Worm (Caenorhabditis elegans) whole organism, late embryonic: ENCODE measurements around the gene cyp-13A6.

Experiments used
- C08G9.2 ChIP-seq: sonication (generic microtip); optimal IDR thresholded peaks from 2 replicates; lab custom pipeline; 2016; ENCODE audit warnings: mild to moderate bottlenecking, missing genetic modification characterization, moderate library complexity, missing compliant biosample characterization
- F13H6.1 ChIP-seq: sonication (generic microtip); optimal IDR thresholded peaks from 2 replicates; lab custom pipeline; 2016; ENCODE audit warnings: missing genetic modification characterization, missing compliant biosample characterization
- K02D7.2 ChIP-seq: sonication (generic microtip); optimal IDR thresholded peaks from 2 replicates; lab custom pipeline; 2017; ENCODE audit warnings: mild to moderate bottlenecking, missing genetic modification characterization, missing compliant biosample characterization
- T23F11.4 ChIP-seq: fragments of 200-800 bp; sonication (Bioruptor generic); optimal IDR thresholded peaks from 2 replicates; lab custom pipeline; 2018; ENCODE audit warnings: mild to moderate bottlenecking, missing genetic modification characterization, missing compliant biosample characterization
- Y22D7AL.16 ChIP-seq: sonication (generic microtip); optimal IDR thresholded peaks from 2 replicates; lab custom pipeline; 2016; ENCODE audit warnings: missing genetic modification characterization, missing compliant biosample characterization
- ahr-1 ChIP-seq: sonication (generic microtip); optimal IDR thresholded peaks from 2 replicates; lab custom pipeline; 2016; ENCODE audit warnings: missing genetic modification characterization, missing compliant biosample characterization
- ceh-14 ChIP-seq: sonication (generic microtip); optimal IDR thresholded peaks from 2 replicates; lab custom pipeline; 2016; ENCODE audit warnings: missing genotype, missing genetic modification characterization, missing compliant biosample characterization
- ceh-18 ChIP-seq: sonication (generic microtip); optimal IDR thresholded peaks from 2 replicates; lab custom pipeline; 2016; ENCODE audit warnings: missing genetic modification characterization, missing compliant biosample characterization
- ceh-19 ChIP-seq: fragments of 200-800 bp; sonication (Bioruptor generic); optimal IDR thresholded peaks from 2 replicates; lab custom pipeline; 2018; ENCODE audit warnings: mild to moderate bottlenecking, missing genetic modification characterization, missing compliant biosample characterization
- ceh-22 ChIP-seq: sonication (generic microtip); optimal IDR thresholded peaks from 2 replicates; lab custom pipeline; 2017; ENCODE audit warnings: missing biosample characterization, missing genetic modification characterization
- ceh-24 ChIP-seq: sonication (generic microtip); optimal IDR thresholded peaks from 2 replicates; lab custom pipeline; 2016; ENCODE audit warnings: mild to moderate bottlenecking, missing genetic modification characterization, missing compliant biosample characterization
- ceh-30 ChIP-seq: fragments of 150-350 bp; optimal IDR thresholded peaks from 2 replicates; lab custom pipeline; 2014; ENCODE audit warnings: missing biosample characterization, missing genetic modification characterization
- ceh-34 ChIP-seq: sonication (generic microtip); optimal IDR thresholded peaks from 2 replicates; lab custom pipeline; 2016; ENCODE audit warnings: mild to moderate bottlenecking, missing genetic modification characterization, missing compliant biosample characterization
- ceh-45 ChIP-seq: fragments of 200-800 bp; sonication (Bioruptor generic); IDR thresholded peaks from 2 replicates; pipeline ENCODE4 v1.3.6; 2022; ENCODE audit warnings: missing genetic modification reagents, missing genetic modification characterization, missing compliant biosample characterization
- ceh-48 ChIP-seq: sonication (generic microtip); optimal IDR thresholded peaks from 2 replicates; lab custom pipeline; 2016; ENCODE audit warnings: missing genetic modification characterization, inconsistent platforms, missing compliant biosample characterization
- ceh-6 ChIP-seq: fragments of 200-800 bp; sonication (Bioruptor generic); optimal IDR thresholded peaks from 2 replicates; lab custom pipeline; 2018; ENCODE audit warnings: mild to moderate bottlenecking, missing genetic modification characterization, missing compliant biosample characterization
- che-1 ChIP-seq: sonication (generic microtip); optimal IDR thresholded peaks from 2 replicates; lab custom pipeline; 2016; ENCODE audit warnings: mild to moderate bottlenecking, missing genetic modification characterization, missing compliant biosample characterization
- dmd-4 ChIP-seq: sonication (generic microtip); optimal IDR thresholded peaks from 2 replicates; lab custom pipeline; 2016; ENCODE audit warnings: borderline replicate concordance, missing genetic modification characterization, missing compliant biosample characterization
- dve-1 ChIP-seq: sonication (generic microtip); optimal IDR thresholded peaks from 2 replicates; lab custom pipeline; 2017; ENCODE audit warnings: antibody characterized with exemption, mild to moderate bottlenecking, missing genetic modification characterization, missing compliant biosample characterization
- elt-2 ChIP-seq: sonication (generic microtip); optimal IDR thresholded peaks from 2 replicates; lab custom pipeline; 2016; ENCODE audit warnings: missing genetic modification reagents, missing genetic modification characterization, missing compliant biosample characterization
- ets-4 ChIP-seq: sonication (generic microtip); optimal IDR thresholded peaks from 2 replicates; lab custom pipeline; 2016; ENCODE audit warnings: missing genetic modification characterization, missing compliant biosample characterization
- eyg-1 ChIP-seq: sonication (generic microtip); optimal IDR thresholded peaks from 2 replicates; lab custom pipeline; 2016; ENCODE audit warnings: missing genotype, missing genetic modification characterization, missing compliant biosample characterization
- fax-1 ChIP-seq: sonication (generic microtip); optimal IDR thresholded peaks from 2 replicates; lab custom pipeline; 2016; ENCODE audit warnings: missing genotype, missing genetic modification characterization, missing compliant biosample characterization
- hlh-13 ChIP-seq: fragments of 200-800 bp; sonication (Bioruptor generic); optimal IDR thresholded peaks from 2 replicates; lab custom pipeline; 2018; ENCODE audit warnings: mild to moderate bottlenecking, missing genetic modification characterization, missing compliant biosample characterization
- hlh-15 ChIP-seq: sonication (generic microtip); optimal IDR thresholded peaks from 2 replicates; lab custom pipeline; 2016; ENCODE audit warnings: missing genetic modification characterization, missing compliant biosample characterization
- hlh-30 ChIP-seq: sonication (generic microtip); optimal IDR thresholded peaks from 2 replicates; lab custom pipeline; 2017; ENCODE audit warnings: antibody characterized with exemption, missing genetic modification characterization, missing compliant biosample characterization; ENCODE audit not compliant: insufficient read depth
- hlh-8 ChIP-seq: sonication (generic microtip); optimal IDR thresholded peaks from 2 replicates; lab custom pipeline; 2016; ENCODE audit warnings: missing genotype, missing genetic modification characterization, missing compliant biosample characterization
- madf-2 ChIP-seq: sonication (generic microtip); optimal IDR thresholded peaks from 2 replicates; lab custom pipeline; 2017; ENCODE audit warnings: missing genetic modification characterization, missing compliant biosample characterization
- mec-3 ChIP-seq: sonication (generic microtip); optimal IDR thresholded peaks from 2 replicates; lab custom pipeline; 2016; ENCODE audit warnings: borderline replicate concordance, missing genetic modification characterization, missing compliant biosample characterization
- nhr-11 ChIP-seq: fragments of 150-350 bp; optimal IDR thresholded peaks from 2 replicates; lab custom pipeline; 2014; ENCODE audit warnings: missing biosample characterization, missing genetic modification characterization
- nhr-232 ChIP-seq: sonication (generic microtip); optimal IDR thresholded peaks from 2 replicates; lab custom pipeline; 2016; ENCODE audit warnings: missing genetic modification characterization, missing compliant biosample characterization
- npax-4 ChIP-seq: sonication (generic microtip); optimal IDR thresholded peaks from 2 replicates; lab custom pipeline; 2016; ENCODE audit warnings: missing genetic modification characterization, missing compliant biosample characterization
- odd-2 ChIP-seq: sonication (generic microtip); optimal IDR thresholded peaks from 2 replicates; lab custom pipeline; 2017; ENCODE audit warnings: antibody characterized with exemption, mild to moderate bottlenecking, missing genetic modification characterization, missing compliant biosample characterization
- pat-9 ChIP-seq: fragments of 200-800 bp; sonication (Bioruptor generic); optimal IDR thresholded peaks from 2 replicates; lab custom pipeline; 2018; ENCODE audit warnings: mild to moderate bottlenecking, missing genetic modification characterization, moderate library complexity, missing compliant biosample characterization
- pha-2 ChIP-seq: sonication (generic microtip); optimal IDR thresholded peaks from 2 replicates; lab custom pipeline; 2017; ENCODE audit warnings: mild to moderate bottlenecking, missing genetic modification characterization, missing compliant biosample characterization
- pha-4 ChIP-seq: fragments of 150-350 bp; optimal IDR thresholded peaks from 2 replicates; lab custom pipeline; 2018; ENCODE audit warnings: missing biosample characterization, missing genetic modification reagents, missing genetic modification characterization
- rnt-1 ChIP-seq: sonication (generic microtip); optimal IDR thresholded peaks from 2 replicates; lab custom pipeline; 2016; ENCODE audit warnings: missing genetic modification characterization, missing compliant biosample characterization
- sdc-2 ChIP-seq: sonication (generic microtip); optimal IDR thresholded peaks from 2 replicates; lab custom pipeline; 2016; ENCODE audit warnings: missing genotype, missing genetic modification characterization, missing compliant biosample characterization
- sox-4 ChIP-seq: sonication (generic microtip); optimal IDR thresholded peaks from 2 replicates; lab custom pipeline; 2017; ENCODE audit warnings: mild to moderate bottlenecking, missing genetic modification characterization, inconsistent platforms, missing compliant biosample characterization
- syd-9 ChIP-seq: sonication (generic microtip); optimal IDR thresholded peaks from 2 replicates; lab custom pipeline; 2016; ENCODE audit warnings: mild to moderate bottlenecking, missing genetic modification characterization, moderate library complexity, missing compliant biosample characterization
- tbx-2 ChIP-seq: sonication (generic microtip); optimal IDR thresholded peaks from 2 replicates; lab custom pipeline; 2016; ENCODE audit warnings: missing genetic modification characterization, missing compliant biosample characterization
- tbx-7 ChIP-seq: sonication (generic microtip); optimal IDR thresholded peaks from 2 replicates; lab custom pipeline; 2016; ENCODE audit warnings: missing genotype, missing genetic modification characterization, missing compliant biosample characterization
- ttx-3 ChIP-seq: sonication (generic microtip); optimal IDR thresholded peaks from 2 replicates; lab custom pipeline; 2016; ENCODE audit warnings: missing genetic modification reagents, missing genetic modification characterization, missing compliant biosample characterization
- unc-55 ChIP-seq: sonication (generic microtip); optimal IDR thresholded peaks from 2 replicates; lab custom pipeline; 2017; ENCODE audit warnings: missing biosample characterization, missing genetic modification reagents, missing genetic modification characterization
- unc-86 ChIP-seq: sonication (generic microtip); optimal IDR thresholded peaks from 2 replicates; lab custom pipeline; 2016; ENCODE audit warnings: missing genetic modification characterization, missing compliant biosample characterization
- ztf-16 ChIP-seq: sonication (generic microtip); optimal IDR thresholded peaks from 2 replicates; lab custom pipeline; 2017; ENCODE audit warnings: missing genetic modification characterization, missing compliant biosample characterization

cyp-13A6 gene

ce11 chrII:9774653-9775052, 28.0 kb downstream of the cyp-13A6 start (continued):
- TF ChIP-seq tbx-2 (peak; percentile 73), unc-86 (tag; lab: Kevin White, UChicago) (peak; percentile 87), madf-2 (tag; lab: Kevin White, UChicago) (peak; percentile 58), K02D7.2 (peak; percentile 50), pat-9 (tag; lab: Kevin White, UChicago) (peak; percentile 70), che-1 (tag; lab: Kevin White, UChicago) (peak; percentile 80), ceh-34 (tag; lab: Kevin White, UChicago) (peak; percentile 81), ceh-18 (tag; lab: Kevin White, UChicago) (peak; percentile 10), pha-4 (tag; lab: Kevin White, UChicago) (no peak), rnt-1 (peak; percentile 77), sdc-2 (tag; lab: Kevin White, UChicago) (peak; percentile 79), nhr-232 (tag; lab: Kevin White, UChicago) (peak; percentile 79), ceh-19 (GFP tag; lab: Kevin White, UChicago) (peak; percentile 82), hlh-15 (no peak), hlh-8 (tag; lab: Kevin White, UChicago) (no peak), unc-55 (GFP tag; lab: Kevin White, UChicago) (no peak), C08G9.2 (tag; lab: Kevin White, UChicago) (peak; percentile 70), ceh-22 (tag; lab: Kevin White, UChicago) (no peak), pha-2 (peak; percentile 78), hlh-13 (GFP tag; lab: Kevin White, UChicago) (peak; percentile 81), ttx-3 (peak; percentile 90), ceh-45 (0 out of 2 replicates have a peak, but pooled peaks have one; percentile 61), nhr-11 (tag; lab: Kevin White, UChicago) (no peak), ceh-6 (GFP tag; lab: Kevin White, UChicago) (peak; percentile 84), ceh-24 (tag; lab: Kevin White, UChicago) (peak; percentile 63), ahr-1 (tag; lab: Kevin White, UChicago) (no peak), ceh-30 (no peak), fax-1 (peak; percentile 68), ztf-16 (tag; lab: Kevin White, UChicago) (peak; percentile 86)

DNA sequence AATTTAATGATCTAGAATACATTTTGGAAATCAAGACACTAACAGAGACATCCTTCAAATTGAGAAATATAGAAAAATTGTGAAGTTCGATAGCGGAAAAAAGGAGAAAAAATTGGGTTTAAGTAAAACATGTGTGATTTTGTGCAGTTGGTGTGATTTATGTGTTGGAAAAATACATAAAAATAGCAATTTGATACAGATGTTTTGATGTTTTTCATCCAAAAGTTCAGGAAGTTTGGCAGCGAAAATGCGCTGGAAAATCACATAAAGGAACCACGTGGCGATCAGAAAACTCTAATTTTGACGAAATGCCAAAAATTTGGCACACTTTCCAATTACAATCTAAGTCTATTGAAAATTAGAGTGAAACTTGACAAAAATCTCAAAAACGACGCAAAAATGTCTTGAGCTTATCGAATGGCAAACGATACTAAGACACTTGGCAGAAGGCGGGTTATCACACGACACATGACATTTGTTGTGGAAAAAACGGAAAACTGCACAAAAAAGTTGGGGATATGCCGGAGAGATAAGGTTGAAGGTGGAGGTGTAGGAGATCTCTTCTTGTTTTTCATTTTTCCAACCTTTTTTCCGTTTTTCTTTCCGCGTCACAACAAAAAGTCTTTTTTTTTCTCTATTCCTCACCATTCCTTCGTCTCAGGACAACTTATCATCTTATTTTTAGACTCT, 28.6 kb downstream of the cyp-13A6 start, which contains the start of gene ZK1321.4:
Gene ZK1321.4 (minus strand): TSS at position 51 of the 690 bp plus-strand sequence.
- TF ChIP-seq ttx-3 (no peak), sdc-2 (tag; lab: Kevin White, UChicago) (no peak), Y22D7AL.16 (tag; lab: Kevin White, UChicago) (no peak), eyg-1 (tag; lab: Kevin White, UChicago) (no peak), fax-1 (no peak), dve-1 (no peak), dmd-4 (tag; lab: Kevin White, UChicago) (no peak)

DNA sequence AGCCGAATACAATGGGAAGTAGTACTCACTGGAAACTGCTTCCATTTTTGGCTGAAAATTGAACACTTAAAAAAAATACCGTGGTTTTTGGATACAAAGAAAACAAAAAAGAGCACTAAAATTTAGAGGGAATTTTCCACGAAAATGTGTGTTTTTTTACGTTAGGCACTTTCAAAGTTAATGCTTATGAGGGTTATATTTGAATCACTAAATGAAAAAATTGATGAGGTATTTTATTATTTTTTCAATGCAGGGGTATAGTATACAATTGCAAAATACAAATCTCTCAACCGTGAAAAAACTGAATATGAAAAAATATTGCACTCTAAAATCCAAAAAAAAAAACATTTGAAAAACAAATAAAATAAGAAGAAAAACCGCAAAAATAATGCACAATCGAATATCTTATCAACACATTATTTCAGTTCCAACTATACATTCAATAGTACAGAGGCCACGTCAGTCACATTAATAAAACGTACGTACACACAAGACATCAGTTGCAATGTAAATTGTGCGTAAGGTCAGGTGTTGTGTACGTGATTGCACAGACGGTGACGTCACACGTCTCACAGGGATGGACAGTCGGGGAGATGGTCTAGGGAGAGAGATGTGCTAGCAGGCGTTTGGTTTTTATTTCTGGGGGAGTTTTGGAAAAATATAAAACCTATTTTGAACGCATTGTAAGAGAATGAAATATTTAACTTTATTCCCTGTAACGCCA, 32.7 kb downstream of the cyp-13A6 start, which contains the start of gene aqp-10:
Gene aqp-10 (minus strand): TSS at position 51 of the 724 bp plus-strand sequence.
- TF ChIP-seq T23F11.4 = no peak
- no peak for TF ChIP-seq ceh-19 (GFP tag; lab: Kevin White, UChicago)
- no peak for TF ChIP-seq F13H6.1 (tag; lab: Kevin White, UChicago)
- no peak for TF ChIP-seq ets-4
- no peak for TF ChIP-seq ceh-14
- no peak for TF ChIP-seq odd-2 (tag; lab: Kevin White, UChicago)
- peak; percentile 47 for TF ChIP-seq tbx-2
- TF ChIP-seq hlh-30 (tag; lab: Kevin White, UChicago) = peak; percentile 24
- TF ChIP-seq sox-4 (tag; lab: Kevin White, UChicago) = no peak
- TF ChIP-seq ceh-48 (tag; lab: Kevin White, UChicago) = no peak
- no peak for TF ChIP-seq ceh-22 (tag; lab: Kevin White, UChicago)
- no peak for TF ChIP-seq ceh-18 (tag; lab: Kevin White, UChicago)
- no peak for TF ChIP-seq pha-4 (tag; lab: Kevin White, UChicago)
- no peak for TF ChIP-seq syd-9
- no peak for TF ChIP-seq fax-1
- TF ChIP-seq mec-3 (tag; lab: Kevin White, UChicago) = no peak
- no peak for TF ChIP-seq ceh-6 (GFP tag; lab: Kevin White, UChicago)
- TF ChIP-seq hlh-8 (tag; lab: Kevin White, UChicago) = no peak
- no peak for TF ChIP-seq nhr-232 (tag; lab: Kevin White, UChicago)
- TF ChIP-seq pha-2 = no peak
- no peak for TF ChIP-seq tbx-7 (tag; lab: Kevin White, UChicago)
- TF ChIP-seq dve-1 = no peak
- peak; percentile 50 for TF ChIP-seq elt-2
- no peak for TF ChIP-seq npax-4 (tag; lab: Kevin White, UChicago)
